Fruit fly (Drosophila melanogaster): ENCODE results near the gene Fbxl7.

The Fbxl7 gene

DNA sequence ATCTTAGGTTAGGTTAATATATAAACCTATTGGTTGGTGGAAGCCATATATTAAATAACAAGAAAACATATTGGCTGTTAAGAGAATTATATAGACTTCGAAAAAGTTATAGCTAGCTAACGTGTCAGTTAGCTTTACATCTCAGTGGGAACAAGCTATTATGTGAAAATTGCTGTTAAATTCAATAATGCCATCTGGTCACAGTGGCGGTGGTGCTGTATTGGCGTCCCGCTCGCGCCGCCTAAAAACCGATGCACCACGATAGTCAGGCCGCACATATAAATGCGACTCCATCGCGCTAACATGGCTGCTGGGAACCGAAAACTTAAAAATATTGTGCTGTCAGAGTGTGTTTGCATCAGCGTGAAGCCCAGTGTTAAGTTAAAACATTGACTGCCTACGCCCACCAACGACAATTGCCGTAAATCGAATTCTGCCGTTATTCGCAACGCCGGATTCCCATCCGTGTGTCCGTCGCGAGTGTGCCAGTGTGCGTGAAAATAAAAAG, 52.3 kb downstream of the Fbxl7 start, which contains the start of gene Hel89B (continued):
- TF ChIP-seq CG11294 (GFP tag; IDR thresholded peaks at IDR 0.05): no peak
- peak; percentile 44 for TF ChIP-seq Smox (GFP tag; optimal IDR thresholded peaks at IDR 0.05)
- peak; percentile 72 for TF ChIP-seq Hr4 (GFP tag; optimal IDR thresholded peaks at IDR 0.05)
- TF ChIP-seq eg (GFP tag; IDR thresholded peaks at IDR 0.05): no peak
- TF ChIP-seq esn (GFP tag; optimal IDR thresholded peaks at IDR 0.05): no peak
- TF ChIP-seq topi (GFP tag; optimal IDR thresholded peaks at IDR 0.05): no peak
- TF ChIP-seq Eip75B (GFP tag; optimal IDR thresholded peaks at IDR 0.05): peak; percentile 1
- no peak for TF ChIP-seq salr (GFP tag; optimal IDR thresholded peaks at IDR 0.05)
- TF ChIP-seq achi (GFP tag; optimal IDR thresholded peaks at IDR 0.05): peak; percentile 63
- no peak for TF ChIP-seq CG16779 (tag; optimal IDR thresholded peaks at IDR 0.05)
- no peak for TF ChIP-seq CG6792 (GFP tag; optimal IDR thresholded peaks at IDR 0.05)
- no peak for TF ChIP-seq Eip93F (GFP tag; optimal IDR thresholded peaks at IDR 0.05)
- TF ChIP-seq ss (GFP tag; optimal IDR thresholded peaks at IDR 0.05): peak in 1 of 2 experiments; percentile 10
- TF ChIP-seq CG7368 (GFP tag; optimal IDR thresholded peaks at IDR 0.05): no peak
- no peak for TF ChIP-seq dsx (GFP tag; optimal IDR thresholded peaks at IDR 0.05; ENCODE audit: poor library complexity, severe bottlenecking)
- TF ChIP-seq Sox102F (GFP tag; optimal IDR thresholded peaks at IDR 0.05): no peak
- TF ChIP-seq CG31627 (GFP tag; optimal IDR thresholded peaks at IDR 0.05): peak; percentile 70
- peak; percentile 50 for TF ChIP-seq CG11902 (GFP tag; optimal IDR thresholded peaks at IDR 0.05)
- TF ChIP-seq CG8632 (GFP tag; optimal IDR thresholded peaks at IDR 0.05): no peak

DNA sequence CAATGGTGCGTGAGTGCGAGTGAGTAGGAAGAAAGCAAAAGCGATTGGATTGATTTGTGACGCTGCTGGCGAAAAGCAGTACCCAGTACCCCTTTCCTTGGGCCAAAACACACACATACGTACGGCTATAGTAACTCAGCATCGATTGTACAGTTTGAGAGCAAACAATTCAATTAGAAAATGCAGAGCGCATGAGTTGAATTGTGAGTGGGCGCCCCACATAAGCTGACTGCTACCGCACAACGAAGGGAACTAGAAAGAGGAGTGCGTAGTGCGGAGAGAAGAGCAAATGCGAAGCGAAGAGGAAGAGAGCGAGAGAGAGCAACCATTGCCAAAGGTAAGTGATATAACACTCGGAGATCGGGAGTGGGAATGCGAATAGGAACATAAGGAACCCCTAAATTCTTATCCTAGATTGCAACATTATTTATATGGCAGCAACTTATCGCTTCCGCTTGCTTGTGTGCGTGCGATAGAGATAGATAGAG, 52.8 kb downstream of the Fbxl7 start:
- peak; percentile 38 for TF ChIP-seq Sox14 (GFP tag; optimal IDR thresholded peaks at IDR 0.05)
- TF ChIP-seq achi (GFP tag; optimal IDR thresholded peaks at IDR 0.05): no peak
- TF ChIP-seq CG4318 (GFP tag; optimal IDR thresholded peaks at IDR 0.05): no peak
- TF ChIP-seq CG8119 (GFP tag; IDR thresholded peaks at IDR 0.05): no peak
- TF ChIP-seq spab (GFP tag; optimal IDR thresholded peaks at IDR 0.05): no peak
- TF ChIP-seq vri (GFP tag; optimal IDR thresholded peaks at IDR 0.05): no peak
- TF ChIP-seq Eip93F (GFP tag; optimal IDR thresholded peaks at IDR 0.05): no peak
- no peak for TF ChIP-seq CG10669 (GFP tag; optimal IDR thresholded peaks at IDR 0.05)
- no peak for TF ChIP-seq CG6163 (GFP tag; IDR thresholded peaks at IDR 0.05)
- TF ChIP-seq OdsH (GFP tag; optimal IDR thresholded peaks at IDR 0.05): no peak
- TF ChIP-seq Hr39 (GFP tag; optimal IDR thresholded peaks at IDR 0.05): no peak
- no peak for TF ChIP-seq pdm3 (GFP tag; optimal IDR thresholded peaks at IDR 0.05)
- TF ChIP-seq Ets96B (tag; optimal IDR thresholded peaks at IDR 0.05): no peak
- no peak for TF ChIP-seq CG15336 (GFP tag; IDR thresholded peaks at IDR 0.05)
- TF ChIP-seq svp (GFP tag): peak; percentile 84
- TF ChIP-seq Eip75B (GFP tag; optimal IDR thresholded peaks at IDR 0.05): peak; percentile 25
- TF ChIP-seq Smox (GFP tag; optimal IDR thresholded peaks at IDR 0.05): no peak
- no peak for TF ChIP-seq lz (GFP tag; optimal IDR thresholded peaks at IDR 0.05)
- TF ChIP-seq fd59A (GFP tag; optimal IDR thresholded peaks at IDR 0.05): no peak
- no peak for TF ChIP-seq eg (GFP tag; IDR thresholded peaks at IDR 0.05)
- no peak for TF ChIP-seq CG8632 (GFP tag; optimal IDR thresholded peaks at IDR 0.05)
- TF ChIP-seq Sox15 (GFP tag; optimal IDR thresholded peaks at IDR 0.05): no peak
- TF ChIP-seq Hr38 (GFP tag; optimal IDR thresholded peaks at IDR 0.05): no peak
- no peak for TF ChIP-seq acj6 (GFP tag; optimal IDR thresholded peaks at IDR 0.05)
- TF ChIP-seq CG10631 (GFP tag; optimal IDR thresholded peaks at IDR 0.05): no peak
- no peak for TF ChIP-seq CG16779 (tag; optimal IDR thresholded peaks at IDR 0.05)
- no peak for TF ChIP-seq CG11294 (GFP tag; IDR thresholded peaks at IDR 0.05)
- TF ChIP-seq CG6808 (GFP tag; optimal IDR thresholded peaks at IDR 0.05): no peak
- no peak for TF ChIP-seq CG6276 (GFP tag; optimal IDR thresholded peaks at IDR 0.05)
- no peak for TF ChIP-seq topi (GFP tag; optimal IDR thresholded peaks at IDR 0.05)
- no peak for TF ChIP-seq CG11902 (GFP tag; optimal IDR thresholded peaks at IDR 0.05)
- TF ChIP-seq dsx (GFP tag; optimal IDR thresholded peaks at IDR 0.05; ENCODE audit: poor library complexity, severe bottlenecking): peak; percentile 75
- TF ChIP-seq CG3919 (GFP tag; optimal IDR thresholded peaks at IDR 0.05): peak; percentile 3
- peak; percentile 72 for TF ChIP-seq fkh (GFP tag; optimal IDR thresholded peaks at IDR 0.05)
- TF ChIP-seq ss (GFP tag; optimal IDR thresholded peaks at IDR 0.05): peak in 1 of 2 experiments; percentile 28
- TF ChIP-seq cyc (GFP tag; optimal IDR thresholded peaks at IDR 0.05): no peak
- no peak for TF ChIP-seq CG34406 (GFP tag; optimal IDR thresholded peaks at IDR 0.05)
- TF ChIP-seq CG3032 (tag; optimal IDR thresholded peaks at IDR 0.05): no peak
- no peak for TF ChIP-seq fd85E (GFP tag; optimal IDR thresholded peaks at IDR 0.05)
- TF ChIP-seq net (GFP tag; optimal IDR thresholded peaks at IDR 0.05): no peak
- TF ChIP-seq CG11762 (GFP tag; optimal IDR thresholded peaks at IDR 0.05; ENCODE audit: insufficient read depth): no peak
